Fruit fly (Drosophila melanogaster) whole organism, prepupa: ENCODE data around the gene sit.
A peak's percentile ranks its signal among the peaks of the same experiment; 100 is the strongest.

Experiments used
- Blimp-1 ChIP-seq: fragments of 200-800 bp; sonication (Bioruptor generic); optimal IDR thresholded peaks from 3 replicates; lab custom pipeline; 2017; ENCODE audit warnings: missing biosample characterization, missing genetic modification characterization, mild to moderate bottlenecking, moderate library complexity, missing genetic modification reagents
- CG10631 ChIP-seq: fragments of 200-800 bp; sonication (Bioruptor generic); optimal IDR thresholded peaks from 2 replicates; lab custom pipeline; 2016; ENCODE audit warnings: missing biosample characterization, missing genetic modification characterization
- CG10669 ChIP-seq: fragments of 200-800 bp; sonication (Bioruptor generic); optimal IDR thresholded peaks from 3 replicates; lab custom pipeline; 2018; ENCODE audit warnings: missing biosample characterization, mild to moderate bottlenecking, missing genetic modification characterization, moderate library complexity
- CG11294 ChIP-seq: fragments of 200-800 bp; sonication (Bioruptor generic); IDR thresholded peaks from 2 replicates; pipeline ENCODE4 v1.3.6; 2022; ENCODE audit warnings: missing biosample characterization, missing genetic modification characterization
- CG11762 ChIP-seq: fragments of 200-800 bp; sonication (Bioruptor generic); optimal IDR thresholded peaks from 3 replicates; lab custom pipeline; 2016; ENCODE audit warnings: missing biosample characterization, missing genetic modification characterization; ENCODE audit not compliant: insufficient read depth
- CG11902 ChIP-seq: fragments of 200-800 bp; sonication (Bioruptor generic); optimal IDR thresholded peaks from 3 replicates; lab custom pipeline; 2016; ENCODE audit warnings: missing biosample characterization, missing genetic modification characterization
- CG15336 ChIP-seq: fragments of 200-800 bp; sonication (Bioruptor generic); IDR thresholded peaks from 2 replicates; pipeline ENCODE4 v1.3.6; 2022; ENCODE audit warnings: missing biosample characterization, missing genetic modification characterization
- CG1621 ChIP-seq: fragments of 200-800 bp; sonication (Bioruptor generic); optimal IDR thresholded peaks from 3 replicates; lab custom pipeline; 2018; ENCODE audit warnings: missing biosample characterization, mild to moderate bottlenecking, missing genetic modification characterization
- CG16779 ChIP-seq: fragments of 200-800 bp; sonication (Bioruptor generic); optimal IDR thresholded peaks from 3 replicates; lab custom pipeline; 2017; ENCODE audit warnings: missing biosample characterization, mild to moderate bottlenecking, missing genetic modification characterization
- CG31627 ChIP-seq: fragments of 200-800 bp; sonication (Bioruptor generic); optimal IDR thresholded peaks from 3 replicates; lab custom pipeline; 2016; ENCODE audit warnings: missing biosample characterization, missing genetic modification characterization
- CG32006 ChIP-seq: fragments of 200-800 bp; sonication (Bioruptor generic); optimal IDR thresholded peaks from 3 replicates; lab custom pipeline; 2017; ENCODE audit warnings: missing biosample characterization, mild to moderate bottlenecking, missing genetic modification characterization
- CG34406 ChIP-seq: fragments of 200-800 bp; sonication (Bioruptor generic); optimal IDR thresholded peaks from 3 replicates; lab custom pipeline; 2016; ENCODE audit warnings: missing biosample characterization, missing genetic modification characterization
- CG3919 ChIP-seq: fragments of 200-800 bp; sonication (Bioruptor generic); optimal IDR thresholded peaks from 3 replicates; lab custom pipeline; 2016; ENCODE audit warnings: missing biosample characterization, missing genetic modification characterization
- CG4318 ChIP-seq: fragments of 200-800 bp; sonication (Bioruptor generic); optimal IDR thresholded peaks from 3 replicates; lab custom pipeline; 2017; ENCODE audit warnings: missing biosample characterization, mild to moderate bottlenecking, missing genetic modification characterization
- CG6808 ChIP-seq: fragments of 200-800 bp; sonication (Bioruptor generic); optimal IDR thresholded peaks from 3 replicates; lab custom pipeline; 2017; ENCODE audit warnings: missing biosample characterization, missing genetic modification characterization, mild to moderate bottlenecking, moderate library complexity, missing genetic modification reagents
- CG6854 ChIP-seq: fragments of 200-800 bp; sonication (Bioruptor generic); optimal IDR thresholded peaks from 2 replicates; lab custom pipeline; 2017; ENCODE audit warnings: missing biosample characterization, mild to moderate bottlenecking, missing genetic modification characterization
- CG7368 ChIP-seq: fragments of 200-800 bp; sonication (Bioruptor generic); optimal IDR thresholded peaks from 3 replicates; lab custom pipeline; 2016; ENCODE audit warnings: missing biosample characterization, missing genetic modification characterization
- CG8119 ChIP-seq: fragments of 200-800 bp; sonication (Bioruptor generic); IDR thresholded peaks from 3 replicates; pipeline ENCODE4 v1.3.6; 2022; ENCODE audit warnings: missing biosample characterization, missing genetic modification characterization
- CG8319 ChIP-seq: fragments of 200-800 bp; sonication (Bioruptor generic); optimal IDR thresholded peaks from 3 replicates; lab custom pipeline; 2016; ENCODE audit warnings: missing biosample characterization, missing genetic modification characterization
- CG9139 ChIP-seq: fragments of 200-800 bp; sonication (Bioruptor generic); optimal IDR thresholded peaks from 3 replicates; lab custom pipeline; 2017; ENCODE audit warnings: missing biosample characterization, mild to moderate bottlenecking, missing genetic modification characterization
- Ets21C ChIP-seq: fragments of 200-800 bp; sonication (Bioruptor generic); optimal IDR thresholded peaks from 3 replicates; lab custom pipeline; 2016; ENCODE audit warnings: missing biosample characterization, missing genetic modification characterization
- Ets96B ChIP-seq: fragments of 200-800 bp; optimal IDR thresholded peaks from 2 replicates; lab custom pipeline; 2019; ENCODE audit warnings: missing biosample characterization, mild to moderate bottlenecking, missing genetic modification characterization, moderate library complexity
- Gug ChIP-seq: fragments of 200-800 bp; sonication (Bioruptor generic); IDR thresholded peaks from 2 replicates; pipeline ENCODE4 v1.3.6; 2022; ENCODE audit warnings: missing biosample characterization, missing genetic modification characterization
- Hr39 ChIP-seq: fragments of 200-800 bp; sonication (Bioruptor generic); optimal IDR thresholded peaks from 2 replicates; lab custom pipeline; 2016; ENCODE audit warnings: missing biosample characterization, missing genetic modification characterization
- Hr4 ChIP-seq: fragments of 200-800 bp; sonication (Bioruptor generic); optimal IDR thresholded peaks from 3 replicates; lab custom pipeline; 2016; ENCODE audit warnings: missing biosample characterization, missing genetic modification characterization
- OdsH ChIP-seq: fragments of 200-800 bp; sonication (Bioruptor generic); optimal IDR thresholded peaks from 3 replicates; lab custom pipeline; 2016; ENCODE audit warnings: missing biosample characterization, missing genetic modification characterization
- Smox ChIP-seq: fragments of 200-800 bp; sonication (Bioruptor generic); optimal IDR thresholded peaks from 3 replicates; lab custom pipeline; 2016; ENCODE audit warnings: missing biosample characterization, missing genetic modification characterization
- Sox102F ChIP-seq: fragments of 200-800 bp; sonication (Bioruptor generic); optimal IDR thresholded peaks from 2 replicates; lab custom pipeline; 2016; ENCODE audit warnings: missing biosample characterization, mild to moderate bottlenecking, missing genetic modification characterization
- Sox14 ChIP-seq: fragments of 200-800 bp; sonication (Bioruptor generic); optimal IDR thresholded peaks from 3 replicates; lab custom pipeline; 2016; ENCODE audit warnings: missing biosample characterization, missing genetic modification characterization
- Sox15 ChIP-seq: fragments of 200-800 bp; sonication (Bioruptor generic); optimal IDR thresholded peaks from 3 replicates; lab custom pipeline; 2016; ENCODE audit warnings: missing biosample characterization, missing genetic modification characterization
- achi ChIP-seq: fragments of 200-800 bp; sonication (Bioruptor generic); optimal IDR thresholded peaks from 3 replicates; lab custom pipeline; 2016; ENCODE audit warnings: missing biosample characterization, missing genetic modification characterization
- acj6 ChIP-seq: fragments of 200-800 bp; sonication (Bioruptor generic); optimal IDR thresholded peaks from 3 replicates; lab custom pipeline; 2016; ENCODE audit warnings: missing biosample characterization, missing genetic modification characterization
- cyc ChIP-seq: fragments of 200-800 bp; sonication (Bioruptor generic); optimal IDR thresholded peaks from 3 replicates; lab custom pipeline; 2016; ENCODE audit warnings: missing biosample characterization, missing genetic modification characterization
- dac ChIP-seq: fragments of 200-800 bp; sonication (Bioruptor generic); optimal IDR thresholded peaks from 2 replicates; lab custom pipeline; 2017; ENCODE audit warnings: missing biosample characterization, mild to moderate bottlenecking, missing genetic modification characterization
- dsx ChIP-seq: fragments of 200-800 bp; optimal IDR thresholded peaks from 3 replicates; lab custom pipeline; 2019; ENCODE audit warnings: missing biosample characterization, mild to moderate bottlenecking, missing genetic modification characterization, moderate library complexity; ENCODE audit not compliant: poor library complexity, severe bottlenecking
- eg ChIP-seq: fragments of 200-800 bp; sonication (Bioruptor generic); IDR thresholded peaks from 3 replicates; pipeline ENCODE4 v1.3.6; 2022; ENCODE audit warnings: missing biosample characterization, missing genetic modification characterization
- esn ChIP-seq: fragments of 200-800 bp; sonication (Bioruptor generic); optimal IDR thresholded peaks from 2 replicates; lab custom pipeline; 2016; ENCODE audit warnings: missing biosample characterization, mild to moderate bottlenecking, missing genetic modification characterization, moderate library complexity
- fd59A ChIP-seq: fragments of 200-800 bp; sonication (Bioruptor generic); optimal IDR thresholded peaks from 2 replicates; lab custom pipeline; 2017; ENCODE audit warnings: missing biosample characterization, mild to moderate bottlenecking, missing genetic modification characterization, missing genetic modification reagents
- fd85E ChIP-seq: fragments of 200-800 bp; sonication (Bioruptor generic); optimal IDR thresholded peaks from 3 replicates; lab custom pipeline; 2016; ENCODE audit warnings: missing biosample characterization, missing genetic modification characterization
- fkh ChIP-seq: fragments of 200-800 bp; sonication (Bioruptor generic); optimal IDR thresholded peaks from 3 replicates; lab custom pipeline; 2017; ENCODE audit warnings: missing biosample characterization, mild to moderate bottlenecking, missing genetic modification characterization, moderate library complexity
- net ChIP-seq: fragments of 200-800 bp; sonication (Bioruptor generic); optimal IDR thresholded peaks from 3 replicates; lab custom pipeline; 2016; ENCODE audit warnings: missing biosample characterization, missing genetic modification characterization
- pdm3 ChIP-seq: fragments of 200-800 bp; sonication (Bioruptor generic); optimal IDR thresholded peaks from 3 replicates; lab custom pipeline; 2016; ENCODE audit warnings: missing biosample characterization, missing genetic modification characterization
- salr ChIP-seq, 2 experiments: fragments of 200-800 bp; sonication (Bioruptor generic); optimal IDR thresholded peaks; 3 replicates each; lab custom pipeline; 2016 to 2018; ENCODE audit warnings: missing biosample characterization in 2 of 2, missing genetic modification characterization in 2 of 2, mild to moderate bottlenecking in 1 of 2
- spab ChIP-seq: fragments of 200-800 bp; sonication (Bioruptor generic); optimal IDR thresholded peaks from 2 replicates; lab custom pipeline; 2017; ENCODE audit warnings: missing biosample characterization, mild to moderate bottlenecking, missing genetic modification characterization, missing genetic modification reagents
- ss ChIP-seq, 2 experiments: fragments of 200-800 bp; sonication (Bioruptor generic); optimal IDR thresholded peaks; 2 replicates in 1 of 2; 3 replicates in 1 of 2; lab custom pipeline; 2017 to 2018; ENCODE audit warnings: mild to moderate bottlenecking in 2 of 2, missing biosample characterization in 2 of 2, missing genetic modification characterization in 2 of 2, moderate library complexity in 1 of 2
- topi ChIP-seq: fragments of 200-800 bp; sonication (Bioruptor generic); optimal IDR thresholded peaks from 3 replicates; lab custom pipeline; 2016; ENCODE audit warnings: missing biosample characterization, missing genetic modification characterization
- vri ChIP-seq: fragments of 200-800 bp; sonication (Bioruptor generic); optimal IDR thresholded peaks from 3 replicates; lab custom pipeline; 2016; ENCODE audit warnings: missing biosample characterization, mild to moderate bottlenecking, missing genetic modification characterization

Gene sit

dm6 chr3R:22594257-22594656 lies 31.9 kb upstream of the sit start (continued):
- TF ChIP-seq spab (GFP tag; lab: Kevin White, UChicago) (no peak), fd85E (no peak), CG8319 (GFP tag; lab: Kevin White, UChicago) (no peak), CG10631 (peak; percentile 6), net (peak; percentile 23), eg (GFP tag; lab: Robert Waterston, UW) (peak; percentile 77; the same call in 2 of the 3 replicates), fkh (GFP tag; lab: Kevin White, UChicago) (no peak), CG15336 (peak; percentile 63), Smox (GFP tag; lab: Kevin White, UChicago) (no peak), Sox14 (GFP tag; lab: Kevin White, UChicago) (no peak), Sox15 (GFP tag; lab: Kevin White, UChicago) (no peak), dsx (GFP tag; lab: Kevin White, UChicago) (no peak), CG11902 (GFP tag; lab: Kevin White, UChicago) (no peak), CG11294 (GFP tag; lab: Robert Waterston, UW) (no peak), OdsH (GFP tag; lab: Kevin White, UChicago) (peak; percentile 37), CG11762 (GFP tag; lab: Kevin White, UChicago) (no peak), CG32006 (GFP tag; lab: Kevin White, UChicago) (peak; percentile 78), Sox102F (no peak), CG6808 (GFP tag; lab: Kevin White, UChicago) (no peak), vri (no peak), CG31627 (GFP tag; lab: Kevin White, UChicago) (no peak), CG7368 (GFP tag; lab: Kevin White, UChicago) (no peak), achi (GFP tag; lab: Kevin White, UChicago) (peak; percentile 18), Hr39 (GFP tag; lab: Kevin White, UChicago) (no peak), CG16779 (no peak)

- TF ChIP-seq achi (GFP tag; lab: Kevin White, UChicago) (peak; percentile 64), Gug (peak; percentile 57), CG1621 (no peak), fkh (GFP tag; lab: Kevin White, UChicago) (peak; percentile 76), CG10669 (GFP tag; lab: Kevin White, UChicago) (no peak), esn (GFP tag; lab: Kevin White, UChicago) (peak; percentile 64), CG34406 (GFP tag; lab: Kevin White, UChicago) (peak; percentile 13), dac (GFP tag; lab: Kevin White, UChicago) (peak; percentile 68), salr (GFP tag; optimal IDR thresholded peaks at IDR 0.05; lab: Kevin White, UChicago) (peak in 1 of 2 experiments; percentile 65), fd59A (peak; percentile 40), acj6 (GFP tag; lab: Kevin White, UChicago) (peak; percentile 65), CG9139 (GFP tag; lab: Kevin White, UChicago) (no peak), pdm3 (peak; percentile 72), Ets96B (tag; lab: Kevin White, UChicago) (peak; percentile 37), CG3919 (peak; percentile 55), Sox14 (GFP tag; lab: Kevin White, UChicago) (peak; percentile 70), CG6854 (GFP tag; lab: Kevin White, UChicago) (no peak), CG16779 (peak; percentile 38), net (peak; percentile 76), spab (GFP tag; lab: Kevin White, UChicago) (peak; percentile 11), topi (GFP tag; lab: Kevin White, UChicago) (peak; percentile 16), CG4318 (GFP tag; lab: Kevin White, UChicago) (peak; percentile 80), Ets21C (GFP tag; lab: Kevin White, UChicago) (peak; percentile 10), fd85E (no peak), Hr4 (peak; percentile 85), CG8119 (GFP tag; lab: Robert Waterston, UW) (peak; percentile 71; the same call in 2 of the 3 replicates), cyc (GFP tag; lab: Kevin White, UChicago) (peak; percentile 4), ss (GFP tag; optimal IDR thresholded peaks at IDR 0.05; lab: Kevin White, UChicago) (peak in 1 of 2 experiments; percentile 15), CG15336 (peak; percentile 71), Sox102F (peak; percentile 22), CG7368 (GFP tag; lab: Kevin White, UChicago) (peak; percentile 7), Sox15 (GFP tag; lab: Kevin White, UChicago) (no peak), Smox (GFP tag; lab: Kevin White, UChicago) (peak; percentile 23), Blimp-1 (GFP tag; lab: Kevin White, UChicago) (no peak), OdsH (GFP tag; lab: Kevin White, UChicago) (peak; percentile 66), Hr39 (GFP tag; lab: Kevin White, UChicago) (peak; percentile 48)
Observed at dm6 chr3R:22590668-22591275, 28.4 kb upstream of the sit start.
